Fruit fly (Drosophila melanogaster) whole organism, prepupa: ENCODE measurements around the gene CG1896.

Experiments used
- Blimp-1 ChIP-seq: fragments of 200-800 bp; sonication (Bioruptor generic); optimal IDR thresholded peaks from 3 replicates; lab custom pipeline; 2017; ENCODE audit warnings: missing biosample characterization, missing genetic modification characterization, mild to moderate bottlenecking, moderate library complexity, missing genetic modification reagents
- CG10669 ChIP-seq: fragments of 200-800 bp; sonication (Bioruptor generic); optimal IDR thresholded peaks from 3 replicates; lab custom pipeline; 2018; ENCODE audit warnings: missing biosample characterization, mild to moderate bottlenecking, missing genetic modification characterization, moderate library complexity
- CG11294 ChIP-seq: fragments of 200-800 bp; sonication (Bioruptor generic); IDR thresholded peaks from 2 replicates; pipeline ENCODE4 v1.3.6; 2022; ENCODE audit warnings: missing biosample characterization, missing genetic modification characterization
- CG11902 ChIP-seq: fragments of 200-800 bp; sonication (Bioruptor generic); optimal IDR thresholded peaks from 3 replicates; lab custom pipeline; 2016; ENCODE audit warnings: missing biosample characterization, missing genetic modification characterization
- CG16779 ChIP-seq: fragments of 200-800 bp; sonication (Bioruptor generic); optimal IDR thresholded peaks from 3 replicates; lab custom pipeline; 2017; ENCODE audit warnings: missing biosample characterization, mild to moderate bottlenecking, missing genetic modification characterization
- CG3032 ChIP-seq: fragments of 200-800 bp; optimal IDR thresholded peaks from 2 replicates; lab custom pipeline; 2019; ENCODE audit warnings: missing biosample characterization, mild to moderate bottlenecking, missing genetic modification characterization, moderate library complexity
- CG31627 ChIP-seq: fragments of 200-800 bp; sonication (Bioruptor generic); optimal IDR thresholded peaks from 3 replicates; lab custom pipeline; 2016; ENCODE audit warnings: missing biosample characterization, missing genetic modification characterization
- CG32006 ChIP-seq: fragments of 200-800 bp; sonication (Bioruptor generic); optimal IDR thresholded peaks from 3 replicates; lab custom pipeline; 2017; ENCODE audit warnings: missing biosample characterization, mild to moderate bottlenecking, missing genetic modification characterization
- CG34406 ChIP-seq: fragments of 200-800 bp; sonication (Bioruptor generic); optimal IDR thresholded peaks from 3 replicates; lab custom pipeline; 2016; ENCODE audit warnings: missing biosample characterization, missing genetic modification characterization
- CG3919 ChIP-seq: fragments of 200-800 bp; sonication (Bioruptor generic); optimal IDR thresholded peaks from 3 replicates; lab custom pipeline; 2016; ENCODE audit warnings: missing biosample characterization, missing genetic modification characterization
- CG6163 ChIP-seq: fragments of 200-800 bp; sonication (Bioruptor generic); IDR thresholded peaks from 3 replicates; pipeline ENCODE4 v1.3.6; 2022; ENCODE audit warnings: missing biosample characterization, missing genetic modification characterization
- CG6792 ChIP-seq: fragments of 200-800 bp; sonication (Bioruptor generic); optimal IDR thresholded peaks from 3 replicates; lab custom pipeline; 2016; ENCODE audit warnings: missing biosample characterization, missing genetic modification characterization
- CG6808 ChIP-seq: fragments of 200-800 bp; sonication (Bioruptor generic); optimal IDR thresholded peaks from 3 replicates; lab custom pipeline; 2017; ENCODE audit warnings: missing biosample characterization, missing genetic modification characterization, mild to moderate bottlenecking, moderate library complexity, missing genetic modification reagents
- CG7368 ChIP-seq: fragments of 200-800 bp; sonication (Bioruptor generic); optimal IDR thresholded peaks from 3 replicates; lab custom pipeline; 2016; ENCODE audit warnings: missing biosample characterization, missing genetic modification characterization
- CG8119 ChIP-seq: fragments of 200-800 bp; sonication (Bioruptor generic); IDR thresholded peaks from 3 replicates; pipeline ENCODE4 v1.3.6; 2022; ENCODE audit warnings: missing biosample characterization, missing genetic modification characterization
- CG8319 ChIP-seq: fragments of 200-800 bp; sonication (Bioruptor generic); optimal IDR thresholded peaks from 3 replicates; lab custom pipeline; 2016; ENCODE audit warnings: missing biosample characterization, missing genetic modification characterization
- CG8632 ChIP-seq: fragments of 200-800 bp; sonication (Bioruptor generic); optimal IDR thresholded peaks from 3 replicates; lab custom pipeline; 2016; ENCODE audit warnings: missing biosample characterization, missing genetic modification characterization
- CG9139 ChIP-seq: fragments of 200-800 bp; sonication (Bioruptor generic); optimal IDR thresholded peaks from 3 replicates; lab custom pipeline; 2017; ENCODE audit warnings: missing biosample characterization, mild to moderate bottlenecking, missing genetic modification characterization
- Eip75B ChIP-seq: fragments of 200-800 bp; sonication (Bioruptor generic); optimal IDR thresholded peaks from 3 replicates; lab custom pipeline; 2016; ENCODE audit warnings: missing biosample characterization, missing genetic modification characterization
- Eip78C ChIP-seq: fragments of 200-800 bp; sonication (Bioruptor generic); peaks from one replicate; lab custom pipeline; 2016; ENCODE audit warnings: missing biosample characterization, missing genetic modification characterization
- Ets96B ChIP-seq: fragments of 200-800 bp; optimal IDR thresholded peaks from 2 replicates; lab custom pipeline; 2019; ENCODE audit warnings: missing biosample characterization, mild to moderate bottlenecking, missing genetic modification characterization, moderate library complexity
- Gug ChIP-seq: fragments of 200-800 bp; sonication (Bioruptor generic); IDR thresholded peaks from 2 replicates; pipeline ENCODE4 v1.3.6; 2022; ENCODE audit warnings: missing biosample characterization, missing genetic modification characterization
- Hr39 ChIP-seq: fragments of 200-800 bp; sonication (Bioruptor generic); optimal IDR thresholded peaks from 2 replicates; lab custom pipeline; 2016; ENCODE audit warnings: missing biosample characterization, missing genetic modification characterization
- Hr4 ChIP-seq: fragments of 200-800 bp; sonication (Bioruptor generic); optimal IDR thresholded peaks from 3 replicates; lab custom pipeline; 2016; ENCODE audit warnings: missing biosample characterization, missing genetic modification characterization
- Lpt ChIP-seq: fragments of 200-800 bp; sonication (Bioruptor generic); optimal IDR thresholded peaks from 3 replicates; lab custom pipeline; 2016; ENCODE audit warnings: missing biosample characterization, missing genetic modification characterization
- Smox ChIP-seq: fragments of 200-800 bp; sonication (Bioruptor generic); optimal IDR thresholded peaks from 3 replicates; lab custom pipeline; 2016; ENCODE audit warnings: missing biosample characterization, missing genetic modification characterization
- Sox102F ChIP-seq: fragments of 200-800 bp; sonication (Bioruptor generic); optimal IDR thresholded peaks from 2 replicates; lab custom pipeline; 2016; ENCODE audit warnings: missing biosample characterization, mild to moderate bottlenecking, missing genetic modification characterization
- Sox14 ChIP-seq: fragments of 200-800 bp; sonication (Bioruptor generic); optimal IDR thresholded peaks from 3 replicates; lab custom pipeline; 2016; ENCODE audit warnings: missing biosample characterization, missing genetic modification characterization
- Sox15 ChIP-seq: fragments of 200-800 bp; sonication (Bioruptor generic); optimal IDR thresholded peaks from 3 replicates; lab custom pipeline; 2016; ENCODE audit warnings: missing biosample characterization, missing genetic modification characterization
- achi ChIP-seq: fragments of 200-800 bp; sonication (Bioruptor generic); optimal IDR thresholded peaks from 3 replicates; lab custom pipeline; 2016; ENCODE audit warnings: missing biosample characterization, missing genetic modification characterization
- acj6 ChIP-seq: fragments of 200-800 bp; sonication (Bioruptor generic); optimal IDR thresholded peaks from 3 replicates; lab custom pipeline; 2016; ENCODE audit warnings: missing biosample characterization, missing genetic modification characterization
- cyc ChIP-seq: fragments of 200-800 bp; sonication (Bioruptor generic); optimal IDR thresholded peaks from 3 replicates; lab custom pipeline; 2016; ENCODE audit warnings: missing biosample characterization, missing genetic modification characterization
- eg ChIP-seq: fragments of 200-800 bp; sonication (Bioruptor generic); IDR thresholded peaks from 3 replicates; pipeline ENCODE4 v1.3.6; 2022; ENCODE audit warnings: missing biosample characterization, missing genetic modification characterization
- esn ChIP-seq: fragments of 200-800 bp; sonication (Bioruptor generic); optimal IDR thresholded peaks from 2 replicates; lab custom pipeline; 2016; ENCODE audit warnings: missing biosample characterization, mild to moderate bottlenecking, missing genetic modification characterization, moderate library complexity
- fd85E ChIP-seq: fragments of 200-800 bp; sonication (Bioruptor generic); optimal IDR thresholded peaks from 3 replicates; lab custom pipeline; 2016; ENCODE audit warnings: missing biosample characterization, missing genetic modification characterization
- lz ChIP-seq: fragments of 200-800 bp; sonication (Bioruptor generic); optimal IDR thresholded peaks from 3 replicates; lab custom pipeline; 2016; ENCODE audit warnings: missing biosample characterization, missing genetic modification characterization
- net ChIP-seq: fragments of 200-800 bp; sonication (Bioruptor generic); optimal IDR thresholded peaks from 3 replicates; lab custom pipeline; 2016; ENCODE audit warnings: missing biosample characterization, missing genetic modification characterization
- salr ChIP-seq, 2 experiments: fragments of 200-800 bp; sonication (Bioruptor generic); optimal IDR thresholded peaks; 3 replicates each; lab custom pipeline; 2016 to 2018; ENCODE audit warnings: missing biosample characterization in 2 of 2, missing genetic modification characterization in 2 of 2, mild to moderate bottlenecking in 1 of 2
- spab ChIP-seq: fragments of 200-800 bp; sonication (Bioruptor generic); optimal IDR thresholded peaks from 2 replicates; lab custom pipeline; 2017; ENCODE audit warnings: missing biosample characterization, mild to moderate bottlenecking, missing genetic modification characterization, missing genetic modification reagents
- ss ChIP-seq, 2 experiments: fragments of 200-800 bp; sonication (Bioruptor generic); optimal IDR thresholded peaks; 2 replicates in 1 of 2; 3 replicates in 1 of 2; lab custom pipeline; 2017 to 2018; ENCODE audit warnings: mild to moderate bottlenecking in 2 of 2, missing biosample characterization in 2 of 2, missing genetic modification characterization in 2 of 2, moderate library complexity in 1 of 2
- svp ChIP-seq: fragments of 200-800 bp; sonication (Bioruptor generic); peaks from one replicate; lab custom pipeline; 2016; ENCODE audit warnings: missing biosample characterization, missing genetic modification characterization
- topi ChIP-seq: fragments of 200-800 bp; sonication (Bioruptor generic); optimal IDR thresholded peaks from 3 replicates; lab custom pipeline; 2016; ENCODE audit warnings: missing biosample characterization, missing genetic modification characterization
- vri ChIP-seq: fragments of 200-800 bp; sonication (Bioruptor generic); optimal IDR thresholded peaks from 3 replicates; lab custom pipeline; 2016; ENCODE audit warnings: missing biosample characterization, mild to moderate bottlenecking, missing genetic modification characterization

The CG1896 gene

DNA sequence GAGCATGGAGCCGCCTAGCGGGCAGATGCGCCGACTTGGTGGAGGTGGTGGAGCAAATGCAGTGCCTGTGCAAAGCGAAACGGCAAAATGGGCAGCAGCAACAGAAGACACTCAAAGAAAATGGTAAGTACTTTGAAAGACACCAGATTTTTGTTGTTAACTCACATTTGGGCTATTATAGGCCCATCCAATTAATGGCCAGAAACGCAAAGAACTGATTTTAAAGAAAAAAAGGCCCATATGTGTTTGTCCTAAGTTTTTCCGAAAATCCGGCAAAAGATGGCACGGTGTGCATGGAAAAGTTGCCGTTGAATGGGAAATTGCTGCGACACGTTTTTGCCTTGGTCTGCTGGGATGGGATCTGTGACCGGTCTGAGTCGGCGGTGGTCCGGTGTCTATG is 24.1 kb downstream of the CG1896 start (continued):
- TF ChIP-seq fd85E (GFP tag; lab: Kevin White, UChicago) (no peak), achi (GFP tag; lab: Kevin White, UChicago) (peak; percentile 81), CG6792 (no peak), CG11294 (peak; percentile 28; the same call in 1 of the 2 replicates), lz (GFP tag; lab: Kevin White, UChicago) (no peak), CG10669 (GFP tag; lab: Kevin White, UChicago) (peak; percentile 24), CG16779 (peak; percentile 50), Blimp-1 (GFP tag; lab: Kevin White, UChicago) (no peak), ss (GFP tag; optimal IDR thresholded peaks at IDR 0.05; lab: Kevin White, UChicago) (peak in 1 of 2 experiments; percentile 6), Sox14 (GFP tag; lab: Kevin White, UChicago) (peak; percentile 63), CG3919 (peak; percentile 81), Sox102F (GFP tag; lab: Kevin White, UChicago) (no peak)

DNA sequence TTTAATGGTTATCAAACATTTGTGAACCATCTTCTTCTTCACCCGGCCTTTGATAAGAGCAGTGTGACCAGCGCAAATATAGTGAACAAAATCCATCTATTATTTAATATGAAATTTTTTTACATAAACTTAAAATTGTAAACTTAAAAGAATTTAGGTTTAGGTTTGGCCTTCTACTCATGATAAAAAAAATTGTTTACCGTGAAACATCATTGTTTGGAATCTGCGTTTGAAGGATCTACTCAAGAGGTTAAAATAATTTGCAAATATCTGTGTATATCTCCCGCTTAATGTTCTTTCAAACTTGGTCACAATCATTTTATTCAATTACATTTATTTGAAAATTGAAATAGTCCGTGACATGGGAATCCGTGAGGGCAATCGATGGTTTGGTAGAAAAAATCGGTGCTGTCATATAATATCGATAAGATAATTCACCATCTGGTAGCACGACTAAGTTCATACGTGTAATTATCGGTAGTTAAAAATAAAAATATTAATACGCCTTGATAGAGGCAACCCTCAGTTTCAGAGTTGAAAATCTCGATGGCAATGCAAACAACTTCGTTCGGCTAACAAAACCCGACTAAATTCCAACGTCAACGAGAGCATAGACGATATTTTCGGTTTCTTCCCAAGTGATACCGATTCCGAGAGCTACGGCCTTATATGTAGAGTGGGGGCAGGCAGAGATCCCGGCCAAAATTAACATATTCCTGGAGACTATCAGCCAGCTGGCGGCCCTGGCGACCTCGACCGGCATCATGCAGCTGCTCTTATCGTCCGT is 27.9 kb downstream of the CG1896 start, which contains the start of the genes betaGlu and sip3:
Gene betaGlu, minus strand, starts transcription at position 59 of the 787 bp plus-strand sequence.
Gene sip3, plus strand, starts transcription at position 430 of the 787 bp plus-strand sequence.
- TF ChIP-seq CG11294 (no peak), svp (GFP tag; lab: Kevin White, UChicago) (peak; percentile 90), Eip78C (GFP tag; lab: Kevin White, UChicago) (peak; percentile 82), CG3919 (no peak), CG31627 (GFP tag; lab: Kevin White, UChicago) (peak; percentile 26), CG8632 (GFP tag; lab: Kevin White, UChicago) (no peak), CG7368 (GFP tag; lab: Kevin White, UChicago) (no peak), CG6808 (GFP tag; lab: Kevin White, UChicago) (no peak), vri (GFP tag; lab: Kevin White, UChicago) (peak; percentile 74), eg (no peak), Sox102F (GFP tag; lab: Kevin White, UChicago) (no peak), Sox14 (GFP tag; lab: Kevin White, UChicago) (peak; percentile 40), esn (peak; percentile 48), ss (GFP tag; optimal IDR thresholded peaks at IDR 0.05; lab: Kevin White, UChicago) (peak in 1 of 2 experiments; percentile 4), Hr4 (GFP tag; lab: Kevin White, UChicago) (peak; percentile 14), Hr39 (peak; percentile 21), cyc (peak; percentile 12), Eip75B (GFP tag; lab: Kevin White, UChicago) (peak; percentile 18), CG3032 (tag; lab: Kevin White, UChicago) (peak; percentile 6), topi (GFP tag; lab: Kevin White, UChicago) (peak; percentile 33), acj6 (peak; percentile 1), CG8319 (GFP tag; lab: Kevin White, UChicago) (no peak), Ets96B (tag; lab: Kevin White, UChicago) (no peak), net (GFP tag; lab: Kevin White, UChicago) (no peak), CG6163 (GFP tag; lab: Robert Waterston, UW) (no peak), spab (GFP tag; lab: Kevin White, UChicago) (no peak), CG34406 (GFP tag; lab: Kevin White, UChicago) (no peak), CG10669 (GFP tag; lab: Kevin White, UChicago) (no peak), CG8119 (GFP tag; lab: Robert Waterston, UW) (no peak), achi (GFP tag; lab: Kevin White, UChicago) (peak; percentile 61)

DNA sequence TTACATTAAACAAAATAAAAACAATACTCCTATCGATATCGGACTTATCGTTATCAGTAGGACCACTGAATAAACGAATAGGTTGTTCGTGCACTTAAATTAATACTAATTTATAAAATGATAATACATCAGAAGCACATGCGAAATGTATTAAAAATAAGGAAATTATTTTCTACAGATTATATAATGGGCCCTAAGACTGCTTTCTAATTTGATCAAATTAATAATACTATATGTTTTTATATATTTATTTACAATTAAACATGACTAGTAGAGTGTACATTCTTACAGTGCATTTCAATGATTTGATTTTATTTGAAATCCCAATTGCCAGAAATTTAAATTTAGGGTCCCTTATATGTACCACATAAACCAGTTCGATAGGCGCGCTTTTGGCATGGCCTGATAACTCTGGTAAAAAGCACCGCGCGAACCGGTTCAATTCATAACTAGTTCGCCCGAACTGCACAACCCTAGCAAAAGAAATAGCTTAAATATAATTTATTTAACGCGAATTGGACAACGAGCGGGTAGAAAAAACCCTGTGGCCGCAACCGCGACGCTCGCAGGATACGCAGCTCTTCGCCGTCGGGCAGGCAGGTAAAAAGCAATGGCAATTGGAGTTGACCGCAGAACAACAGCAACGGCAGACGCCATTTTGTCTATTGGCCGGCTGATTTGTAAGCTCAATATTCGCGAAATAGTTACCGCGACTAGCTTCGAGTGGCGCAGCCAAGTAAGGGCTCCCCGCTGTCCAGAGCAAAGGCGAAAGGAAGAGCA is 32.7 kb downstream of the CG1896 start, which contains the start of the genes CG2126 and faf:
Gene CG2126, minus strand, starts transcription at position 70 of the 780 bp plus-strand sequence.
Gene faf, plus strand, starts transcription at position 438 of the 780 bp plus-strand sequence.
- TF ChIP-seq salr (GFP tag; optimal IDR thresholded peaks at IDR 0.05; lab: Kevin White, UChicago), result no peak
- no peak for TF ChIP-seq spab (GFP tag; lab: Kevin White, UChicago)
- TF ChIP-seq Sox102F (GFP tag; lab: Kevin White, UChicago), result no peak
- TF ChIP-seq CG8319 (GFP tag; lab: Kevin White, UChicago), result no peak
- TF ChIP-seq Eip75B (GFP tag; lab: Kevin White, UChicago), result no peak
- no peak for TF ChIP-seq svp (GFP tag; lab: Kevin White, UChicago)
- TF ChIP-seq Sox15 (GFP tag; lab: Kevin White, UChicago), result peak; percentile 55
- no peak for TF ChIP-seq CG32006 (GFP tag; lab: Kevin White, UChicago)
- no peak for TF ChIP-seq CG16779
- TF ChIP-seq Smox, result no peak
- peak; percentile 56 for TF ChIP-seq CG34406 (GFP tag; lab: Kevin White, UChicago)
- TF ChIP-seq Gug (GFP tag; lab: Robert Waterston, UW), result peak; percentile 63
- peak; percentile 60 for TF ChIP-seq lz (GFP tag; lab: Kevin White, UChicago)
- TF ChIP-seq CG6163 (GFP tag; lab: Robert Waterston, UW), result peak; percentile 64; the same call in 2 of the 3 replicates
- no peak for TF ChIP-seq CG9139 (GFP tag; lab: Kevin White, UChicago)
- no peak for TF ChIP-seq CG7368 (GFP tag; lab: Kevin White, UChicago)
- TF ChIP-seq Lpt (GFP tag; lab: Kevin White, UChicago), result peak; percentile 42
- TF ChIP-seq CG11902 (GFP tag; lab: Kevin White, UChicago), result no peak
- TF ChIP-seq Hr39, result no peak
